Worm (Caenorhabditis elegans) whole organism, young adult: Measurements from ENCODE around the gene Y7A5A.24.

Source experiments
- B0019.2 ChIP-seq: fragments of 200-800 bp; sonication (Bioruptor generic); conservative IDR thresholded peaks from 2 replicates; pipeline ENCODE4 v1.3.6; 2022; ENCODE audit warnings: missing genetic modification reagents, missing genetic modification characterization, missing compliant biosample characterization
- B0336.3 ChIP-seq: fragments of 200-800 bp; sonication (Bioruptor generic); IDR thresholded peaks from 2 replicates; pipeline ENCODE4 v1.3.6; 2022; ENCODE audit warnings: missing genetic modification characterization, missing compliant biosample characterization
- C06A6.2 ChIP-seq: fragments of 200-800 bp; sonication (Bioruptor generic); conservative IDR thresholded peaks from 2 replicates; pipeline ENCODE4 v1.3.6; 2022; ENCODE audit warnings: missing genetic modification characterization, missing compliant biosample characterization
- D2030.7 ChIP-seq: fragments of 200-800 bp; sonication (Bioruptor generic); IDR thresholded peaks from 2 replicates; pipeline ENCODE4 v1.3.6; 2022; ENCODE audit warnings: missing genetic modification reagents, missing genetic modification characterization, missing compliant biosample characterization
- F57C9.4 ChIP-seq: sonication (generic microtip); optimal IDR thresholded peaks from 2 replicates; lab custom pipeline; 2017; ENCODE audit warnings: mild to moderate bottlenecking, missing genetic modification characterization, missing compliant biosample characterization
- attf-6 ChIP-seq: fragments of 200-800 bp; sonication (Bioruptor generic); IDR thresholded peaks from 2 replicates; pipeline ENCODE4 v1.3.6; 2022; ENCODE audit warnings: missing genetic modification reagents, missing genetic modification characterization, missing compliant biosample characterization
- bed-2 ChIP-seq: fragments of 200-800 bp; sonication (Bioruptor generic); IDR thresholded peaks from 2 replicates; pipeline ENCODE4 v1.3.6; 2022; ENCODE audit warnings: missing genetic modification reagents, missing genetic modification characterization, missing compliant biosample characterization
- ccch-3 ChIP-seq: fragments of 200-800 bp; sonication (Bioruptor generic); optimal IDR thresholded peaks from 2 replicates; lab custom pipeline; 2018; ENCODE audit warnings: mild to moderate bottlenecking, missing genetic modification characterization, missing compliant biosample characterization
- cebp-2 ChIP-seq: fragments of 200-800 bp; sonication (Bioruptor generic); IDR thresholded peaks from 2 replicates; pipeline ENCODE4 v1.3.6; 2022; ENCODE audit warnings: missing genetic modification characterization, missing compliant biosample characterization
- ceh-27 ChIP-seq: fragments of 200-800 bp; sonication (Bioruptor generic); optimal IDR thresholded peaks from 2 replicates; lab custom pipeline; 2018; ENCODE audit warnings: mild to moderate bottlenecking, missing genetic modification characterization, moderate library complexity, missing compliant biosample characterization
- ceh-40 ChIP-seq: fragments of 200-800 bp; sonication (Bioruptor generic); IDR thresholded peaks from 2 replicates; pipeline ENCODE4 v1.3.6; 2022; ENCODE audit warnings: missing genetic modification characterization, missing compliant biosample characterization
- ceh-58 ChIP-seq: fragments of 200-800 bp; sonication (Bioruptor generic); IDR thresholded peaks from 2 replicates; pipeline ENCODE4 v1.3.6; 2022; ENCODE audit warnings: missing genetic modification characterization, missing compliant biosample characterization
- ceh-79 ChIP-seq: sonication (generic microtip); optimal IDR thresholded peaks from 2 replicates; lab custom pipeline; 2017; ENCODE audit warnings: mild to moderate bottlenecking, missing genetic modification characterization, missing compliant biosample characterization
- dpff-1 ChIP-seq: sonication (generic microtip); optimal IDR thresholded peaks from 2 replicates; lab custom pipeline; 2017; ENCODE audit warnings: mild to moderate bottlenecking, missing genetic modification characterization, missing compliant biosample characterization
- gei-17 ChIP-seq: fragments of 200-800 bp; sonication (Bioruptor generic); optimal IDR thresholded peaks from 2 replicates; lab custom pipeline; 2018; ENCODE audit warnings: mild to moderate bottlenecking, missing genetic modification characterization, missing compliant biosample characterization
- hmg-20 ChIP-seq: fragments of 200-800 bp; sonication (Bioruptor generic); IDR thresholded peaks from 2 replicates; pipeline ENCODE4 v1.3.6; 2022; ENCODE audit warnings: missing genetic modification reagents, missing genetic modification characterization, missing compliant biosample characterization
- let-526 ChIP-seq: fragments of 200-800 bp; sonication (Bioruptor generic); IDR thresholded peaks from 2 replicates; pipeline ENCODE4 v1.3.6; 2022; ENCODE audit warnings: missing genetic modification reagents, missing genetic modification characterization, missing compliant biosample characterization
- lin-40 ChIP-seq: sonication (generic microtip); optimal IDR thresholded peaks from 2 replicates; lab custom pipeline; 2016; ENCODE audit warnings: missing genetic modification characterization, mild to moderate bottlenecking, missing compliant biosample characterization, missing genotype, missing genetic modification reagents
- lir-1 ChIP-seq: fragments of 200-800 bp; sonication (Bioruptor generic); conservative IDR thresholded peaks from 2 replicates; pipeline ENCODE4 v1.3.6; 2022; ENCODE audit warnings: missing genetic modification reagents, missing genetic modification characterization, missing compliant biosample characterization
- lsy-27 ChIP-seq: sonication (generic microtip); optimal IDR thresholded peaks from 2 replicates; lab custom pipeline; 2017; ENCODE audit warnings: missing genetic modification characterization, mild to moderate bottlenecking, missing compliant biosample characterization, antibody characterized with exemption, missing genotype, borderline replicate concordance; ENCODE audit not compliant: insufficient read depth
- mes-4 ChIP-seq: sonication (generic microtip); optimal IDR thresholded peaks from 2 replicates; lab custom pipeline; 2016; ENCODE audit warnings: missing genotype, missing genetic modification characterization, missing compliant biosample characterization
- mxl-1 ChIP-seq: sonication (generic microtip); optimal IDR thresholded peaks from 2 replicates; lab custom pipeline; 2016; ENCODE audit warnings: missing genetic modification characterization, missing compliant biosample characterization
- nfyb-1 ChIP-seq: fragments of 200-800 bp; sonication (Bioruptor generic); IDR thresholded peaks from 2 replicates; pipeline ENCODE4 v1.3.6; 2022; ENCODE audit warnings: missing genetic modification reagents, missing genetic modification characterization, missing compliant biosample characterization
- repo-1 ChIP-seq: sonication (generic microtip); optimal IDR thresholded peaks from 2 replicates; lab custom pipeline; 2017; ENCODE audit warnings: mild to moderate bottlenecking, missing genetic modification characterization, missing compliant biosample characterization
- snpc-1.3 ChIP-seq: sonication (generic microtip); optimal IDR thresholded peaks from 2 replicates; lab custom pipeline; 2017; ENCODE audit warnings: missing genetic modification characterization, mild to moderate bottlenecking, missing compliant biosample characterization, antibody characterized with exemption, moderate library complexity, missing genotype, missing genetic modification reagents; ENCODE audit not compliant: insufficient read depth
- snpc-3.4 ChIP-seq: sonication (generic microtip); optimal IDR thresholded peaks from 2 replicates; lab custom pipeline; 2017; ENCODE audit warnings: missing genetic modification characterization, mild to moderate bottlenecking, missing compliant biosample characterization, antibody characterized with exemption, moderate library complexity, missing genotype, missing genetic modification reagents
- somi-1 ChIP-seq: fragments of 200-800 bp; sonication (Bioruptor generic); optimal IDR thresholded peaks from 2 replicates; lab custom pipeline; 2018; ENCODE audit warnings: mild to moderate bottlenecking, missing genetic modification characterization, missing compliant biosample characterization
- sptf-2 ChIP-seq: fragments of 200-800 bp; sonication (Bioruptor generic); optimal IDR thresholded peaks from 2 replicates; lab custom pipeline; 2018; ENCODE audit warnings: mild to moderate bottlenecking, missing genetic modification characterization, missing compliant biosample characterization
- tbp1 ChIP-seq: fragments of 200-800 bp; sonication (Bioruptor generic); optimal IDR thresholded peaks from 2 replicates; lab custom pipeline; 2018; ENCODE audit warnings: mild to moderate bottlenecking, missing genetic modification characterization, missing compliant biosample characterization
- xnd-1 ChIP-seq: sonication (generic microtip); optimal IDR thresholded peaks from 2 replicates; lab custom pipeline; 2016; ENCODE audit warnings: missing genotype, missing genetic modification reagents, missing genetic modification characterization, missing compliant biosample characterization
- ztf-18 ChIP-seq: sonication (generic microtip); optimal IDR thresholded peaks from 2 replicates; lab custom pipeline; 2016; ENCODE audit warnings: missing genotype, mild to moderate bottlenecking, missing genetic modification characterization, missing compliant biosample characterization
- ztf-22 ChIP-seq: fragments of 200-800 bp; sonication (Bioruptor generic); optimal IDR thresholded peaks from 2 replicates; lab custom pipeline; 2018; ENCODE audit warnings: mild to moderate bottlenecking, missing genetic modification characterization, moderate library complexity, missing compliant biosample characterization
- ztf-3 ChIP-seq: fragments of 200-800 bp; sonication (Bioruptor generic); optimal IDR thresholded peaks from 2 replicates; lab custom pipeline; 2018; ENCODE audit warnings: mild to moderate bottlenecking, missing genetic modification characterization, missing compliant biosample characterization

The Y7A5A.24 gene

DNA sequence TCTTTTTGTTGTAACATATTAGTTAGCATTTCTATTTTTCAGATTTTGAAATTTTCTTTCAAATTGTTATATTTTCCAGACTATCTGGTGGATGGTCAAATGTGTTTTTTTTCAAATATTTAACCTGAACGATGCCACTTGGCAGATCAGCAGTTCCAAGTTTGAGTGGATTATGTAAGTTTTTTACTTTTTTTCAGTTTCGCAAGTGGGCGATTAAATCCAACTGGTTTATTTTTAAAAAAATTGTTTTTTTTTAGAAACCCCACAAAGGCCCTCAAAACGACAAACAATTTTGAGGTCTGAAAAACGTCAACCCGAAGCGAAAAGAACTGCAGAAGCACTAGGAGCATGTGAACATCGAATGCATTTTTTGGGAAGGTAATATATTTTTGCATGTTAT, 44.9 kb upstream of the Y7A5A.24 start, which contains the start of gene Y7A5A.9:
Y7A5A.9 (plus strand) TSS at position 301 of the 400 bp plus-strand sequence.
- TF ChIP-seq cebp-2 (GFP tag; lab: Robert Waterston, UW) (no peak), attf-6 (GFP tag; lab: Robert Waterston, UW) (no peak), gei-17 (GFP tag; lab: Kevin White, UChicago) (no peak), ceh-79 (tag; lab: Kevin White, UChicago) (no peak), B0336.3 (GFP tag; lab: Robert Waterston, UW) (no peak), repo-1 (tag; lab: Kevin White, UChicago) (no peak), sptf-2 (GFP tag; lab: Kevin White, UChicago) (no peak), somi-1 (GFP tag; lab: Kevin White, UChicago) (no peak), ztf-18 (tag; lab: Kevin White, UChicago) (no peak), F57C9.4 (tag; lab: Kevin White, UChicago) (no peak), let-526 (GFP tag; lab: Robert Waterston, UW) (no peak), xnd-1 (no peak), snpc-3.4 (no peak), dpff-1 (no peak)

- no peak for TF ChIP-seq C06A6.2 (GFP tag; lab: Robert Waterston, UW)
These were observed 40.3 kb upstream of the Y7A5A.24 start, which contains the start of gene Y7A5A.8 for ce11 chrX:15822197-15822596. Gene Y7A5A.8 (plus strand): TSS chrX:15822497.

DNA sequence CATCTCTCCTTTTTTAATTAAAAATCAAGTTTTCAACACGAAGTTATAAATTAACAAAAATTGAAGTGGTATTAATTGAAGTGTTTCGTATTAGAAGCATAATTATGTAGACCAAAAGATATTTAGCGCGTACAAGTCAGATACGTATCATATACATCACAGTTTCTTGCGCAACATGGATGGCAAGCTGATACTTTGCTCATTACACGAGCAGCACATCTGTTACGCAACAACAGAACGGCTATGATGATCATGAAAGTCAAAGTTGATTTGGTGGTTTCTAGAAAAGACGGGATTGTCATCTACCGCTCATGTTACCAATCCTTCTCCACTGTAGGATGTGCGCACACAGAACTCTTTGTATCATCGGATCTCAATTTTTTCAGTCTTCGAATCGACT, 32.6 kb upstream of the Y7A5A.24 start:
- TF ChIP-seq D2030.7 (GFP tag; lab: Robert Waterston, UW): no peak
- no peak for TF ChIP-seq B0019.2 (GFP tag; lab: Robert Waterston, UW)
- TF ChIP-seq snpc-1.3 (tag; lab: Kevin White, UChicago): no peak
- TF ChIP-seq ceh-27: no peak
- no peak for TF ChIP-seq lir-1 (GFP tag; lab: Robert Waterston, UW)
- TF ChIP-seq lin-40 (tag; lab: Kevin White, UChicago): no peak
- TF ChIP-seq ccch-3: no peak
- TF ChIP-seq tbp1 (GFP tag; lab: Kevin White, UChicago): no peak
- no peak for TF ChIP-seq hmg-20 (GFP tag; lab: Robert Waterston, UW)
- TF ChIP-seq nfyb-1 (GFP tag; lab: Robert Waterston, UW): no peak
- TF ChIP-seq ceh-58 (GFP tag; lab: Robert Waterston, UW): no peak
- no peak for TF ChIP-seq mes-4 (tag; lab: Kevin White, UChicago)
- no peak for TF ChIP-seq bed-2 (GFP tag; lab: Robert Waterston, UW)
- TF ChIP-seq ztf-22: no peak

DNA sequence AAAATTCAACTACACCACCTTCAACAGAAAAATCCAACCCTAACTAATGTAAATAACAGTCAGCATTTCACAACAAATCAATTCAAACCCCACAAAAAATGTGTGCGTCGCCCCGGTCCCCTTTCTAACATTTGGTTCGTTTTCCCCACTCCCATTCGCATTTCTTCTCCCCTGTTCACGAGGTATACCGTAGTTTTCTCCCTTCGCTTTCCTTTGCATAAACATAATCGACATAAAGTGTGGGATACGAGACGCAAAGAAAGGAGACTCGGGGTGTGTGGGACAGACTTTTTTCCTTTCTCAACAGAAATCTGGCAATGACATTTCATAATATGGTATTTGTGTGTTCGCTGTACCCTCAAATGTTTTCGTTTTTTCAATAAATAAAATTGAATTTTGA, 29.4 kb upstream of the Y7A5A.24 start:
- no peak for TF ChIP-seq gei-17 (GFP tag; lab: Kevin White, UChicago)
- no peak for TF ChIP-seq ztf-3
- no peak for TF ChIP-seq bed-2 (GFP tag; lab: Robert Waterston, UW)
- no peak for TF ChIP-seq ceh-40 (GFP tag; lab: Robert Waterston, UW)
- TF ChIP-seq C06A6.2 (GFP tag; lab: Robert Waterston, UW): no peak
- no peak for TF ChIP-seq mes-4 (tag; lab: Kevin White, UChicago)
- TF ChIP-seq mxl-1 (tag; lab: Kevin White, UChicago): no peak
- TF ChIP-seq lsy-27: no peak
- no peak for TF ChIP-seq D2030.7 (GFP tag; lab: Robert Waterston, UW)
